Fruit fly (Drosophila melanogaster): ENCODE data around the gene CG13460.

CG13460 gene

dm6 chr3L:15043874-15044336 lies 17.6 kb downstream of the CG13460 start, which contains the start of gene ind:
Gene ind (minus strand): TSS chr3L:15043924.
- no peak for TF ChIP-seq Mnt (GFP tag; optimal IDR thresholded peaks at IDR 0.05)
- TF ChIP-seq cic (GFP tag; optimal IDR thresholded peaks at IDR 0.05), result no peak
- TF ChIP-seq tj (GFP tag; optimal IDR thresholded peaks at IDR 0.05), result no peak
- TF ChIP-seq CG5204 (GFP tag; optimal IDR thresholded peaks at IDR 0.05), result no peak
- TF ChIP-seq Crg-1 (GFP tag; optimal IDR thresholded peaks at IDR 0.05), result no peak
- TF ChIP-seq pad (GFP tag; optimal IDR thresholded peaks at IDR 0.05), result no peak
- TF ChIP-seq kay (GFP tag; ENCODE audit: borderline replicate concordance), result no peak
- no peak for TF ChIP-seq Clk (GFP tag; optimal IDR thresholded peaks at IDR 0.05)
- TF ChIP-seq ovo (GFP tag; optimal IDR thresholded peaks at IDR 0.05), result no peak
- TF ChIP-seq CG33017 (tag; optimal IDR thresholded peaks at IDR 0.05), result no peak
- TF ChIP-seq CG11617 (GFP tag; optimal IDR thresholded peaks at IDR 0.05), result no peak
- no peak for TF ChIP-seq toe (GFP tag; optimal IDR thresholded peaks at IDR 0.05)
- no peak for TF ChIP-seq CG12768 (GFP tag; optimal IDR thresholded peaks at IDR 0.05)
- TF ChIP-seq cnc (optimal IDR thresholded peaks at IDR 0.05), result no peak
- TF ChIP-seq CG14711 (tag; optimal IDR thresholded peaks at IDR 0.05), result no peak
- no peak for TF ChIP-seq Hr96 (GFP tag; optimal IDR thresholded peaks at IDR 0.05)
- TF ChIP-seq CG7101 (tag; optimal IDR thresholded peaks at IDR 0.05), result no peak
- no peak for TF ChIP-seq CG1620 (GFP tag; optimal IDR thresholded peaks at IDR 0.05)

dm6 chr3L:15043465-15043864 lies 18.0 kb downstream of the CG13460 start:
- TF ChIP-seq toe (GFP tag; optimal IDR thresholded peaks at IDR 0.05) (no peak), kay (GFP tag; ENCODE audit: borderline replicate concordance) (no peak), bab1 (GFP tag; optimal IDR thresholded peaks at IDR 0.05) (no peak), Mnt (GFP tag; optimal IDR thresholded peaks at IDR 0.05) (no peak), CG33017 (tag; optimal IDR thresholded peaks at IDR 0.05) (no peak), cic (GFP tag; optimal IDR thresholded peaks at IDR 0.05) (no peak), tj (GFP tag; optimal IDR thresholded peaks at IDR 0.05) (no peak), CG7045 (GFP tag; optimal IDR thresholded peaks at IDR 0.05) (no peak), CG11617 (GFP tag; optimal IDR thresholded peaks at IDR 0.05) (no peak), CG1620 (GFP tag; optimal IDR thresholded peaks at IDR 0.05) (no peak), CG5204 (GFP tag; optimal IDR thresholded peaks at IDR 0.05) (no peak), CG7101 (tag; optimal IDR thresholded peaks at IDR 0.05) (no peak), CG14711 (tag; optimal IDR thresholded peaks at IDR 0.05) (no peak)

dm6 chr3L:15042470-15042869 lies 19.0 kb downstream of the CG13460 start, which contains the start of gene Rpn12R:
Gene Rpn12R (minus strand): TSS chr3L:15042570.
- no peak for TF ChIP-seq CG7045 (GFP tag; optimal IDR thresholded peaks at IDR 0.05)
- TF ChIP-seq cnc (optimal IDR thresholded peaks at IDR 0.05), result no peak
- TF ChIP-seq CG33017 (tag; optimal IDR thresholded peaks at IDR 0.05), result no peak
- no peak for TF ChIP-seq CG12768 (GFP tag; optimal IDR thresholded peaks at IDR 0.05)
- no peak for TF ChIP-seq cic (GFP tag; optimal IDR thresholded peaks at IDR 0.05)
- TF ChIP-seq kay (GFP tag; ENCODE audit: borderline replicate concordance), result no peak
- TF ChIP-seq tj (GFP tag; optimal IDR thresholded peaks at IDR 0.05), result no peak
- no peak for TF ChIP-seq CG11617 (GFP tag; optimal IDR thresholded peaks at IDR 0.05)
- no peak for TF ChIP-seq CG1620 (GFP tag; optimal IDR thresholded peaks at IDR 0.05)
- no peak for TF ChIP-seq Hr96 (GFP tag; optimal IDR thresholded peaks at IDR 0.05)

dm6 chr3L:15040329-15040886 lies 21.1 kb downstream of the CG13460 start:
- TF ChIP-seq toe (GFP tag; optimal IDR thresholded peaks at IDR 0.05) (no peak), bab1 (GFP tag; optimal IDR thresholded peaks at IDR 0.05) (no peak), cic (GFP tag; optimal IDR thresholded peaks at IDR 0.05) (no peak), Clk (GFP tag; optimal IDR thresholded peaks at IDR 0.05) (no peak), CG12768 (GFP tag; optimal IDR thresholded peaks at IDR 0.05) (no peak), Mnt (GFP tag; optimal IDR thresholded peaks at IDR 0.05) (no peak), tj (GFP tag; optimal IDR thresholded peaks at IDR 0.05) (no peak)

dm6 chr3L:15039510-15039909 lies 22.0 kb downstream of the CG13460 start:
- TF ChIP-seq Crg-1 (GFP tag; optimal IDR thresholded peaks at IDR 0.05) (no peak), CG7101 (tag; optimal IDR thresholded peaks at IDR 0.05) (no peak), pad (GFP tag; optimal IDR thresholded peaks at IDR 0.05) (no peak), Clk (GFP tag; optimal IDR thresholded peaks at IDR 0.05) (no peak), tj (GFP tag; optimal IDR thresholded peaks at IDR 0.05) (no peak), CG12768 (GFP tag; optimal IDR thresholded peaks at IDR 0.05) (no peak), cnc (optimal IDR thresholded peaks at IDR 0.05) (no peak)

- TF ChIP-seq bab1 (GFP tag; optimal IDR thresholded peaks at IDR 0.05) (no peak), Mnt (GFP tag; optimal IDR thresholded peaks at IDR 0.05) (no peak), toe (GFP tag; optimal IDR thresholded peaks at IDR 0.05) (no peak), tj (GFP tag; optimal IDR thresholded peaks at IDR 0.05) (no peak), CG11617 (GFP tag; optimal IDR thresholded peaks at IDR 0.05) (no peak), pad (GFP tag; optimal IDR thresholded peaks at IDR 0.05) (no peak), CG5204 (GFP tag; optimal IDR thresholded peaks at IDR 0.05) (no peak), Hr96 (GFP tag; optimal IDR thresholded peaks at IDR 0.05) (no peak), ovo (GFP tag; optimal IDR thresholded peaks at IDR 0.05) (no peak)
Measured at dm6 chr3L:15035585-15035984, 25.9 kb downstream of the CG13460 start.

dm6 chr3L:15034714-15035076 lies 26.8 kb downstream of the CG13460 start:
- TF ChIP-seq Hr96 (GFP tag; optimal IDR thresholded peaks at IDR 0.05) (no peak), CG11617 (GFP tag; optimal IDR thresholded peaks at IDR 0.05) (no peak), CG7045 (GFP tag; optimal IDR thresholded peaks at IDR 0.05) (no peak), CG12768 (GFP tag; optimal IDR thresholded peaks at IDR 0.05) (no peak), CG14711 (tag; optimal IDR thresholded peaks at IDR 0.05) (no peak), Crg-1 (GFP tag; optimal IDR thresholded peaks at IDR 0.05) (no peak), tj (GFP tag; optimal IDR thresholded peaks at IDR 0.05) (no peak), pad (GFP tag; optimal IDR thresholded peaks at IDR 0.05) (no peak), kay (GFP tag; ENCODE audit: borderline replicate concordance) (no peak), CG7101 (tag; optimal IDR thresholded peaks at IDR 0.05) (no peak), CG5204 (GFP tag; optimal IDR thresholded peaks at IDR 0.05) (no peak), cic (GFP tag; optimal IDR thresholded peaks at IDR 0.05) (no peak), CG1620 (GFP tag; optimal IDR thresholded peaks at IDR 0.05) (no peak), bab1 (GFP tag; optimal IDR thresholded peaks at IDR 0.05) (no peak), cnc (optimal IDR thresholded peaks at IDR 0.05) (no peak), CG33017 (tag; optimal IDR thresholded peaks at IDR 0.05) (no peak)

Data from whole organism, adult.